Worm (Caenorhabditis elegans): ENCODE measurements around the gene dpy-28.

Gene dpy-28

DNA sequence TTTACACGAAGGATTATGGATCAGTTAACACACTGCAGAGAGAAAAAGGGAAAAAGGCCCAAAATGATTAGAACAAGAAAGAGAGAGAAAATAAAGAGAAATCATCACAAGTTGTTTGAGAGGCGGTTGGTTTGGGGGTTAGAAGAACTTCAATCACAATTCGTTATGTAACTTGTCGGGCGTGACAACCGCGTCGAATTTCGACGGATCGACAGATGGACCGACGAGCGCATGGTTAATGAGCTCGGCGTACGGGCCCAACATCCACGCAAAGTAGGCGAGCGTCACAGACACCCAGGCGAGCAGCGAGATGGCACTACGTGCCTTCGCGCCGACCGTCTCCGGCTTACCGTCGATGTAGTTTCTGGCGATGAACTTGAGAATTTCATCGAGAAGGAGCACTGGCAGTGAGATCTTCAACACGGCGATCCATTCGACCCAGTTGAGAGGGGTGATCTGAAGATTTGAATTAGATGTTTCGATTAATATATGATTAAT lies 49.9 kb downstream of the dpy-28 start:
- TF ChIP-seq ahr-1 (tag; optimal IDR thresholded peaks at IDR 0.05) (no peak), K09A11.1 (tag; optimal IDR thresholded peaks at IDR 0.05; ENCODE audit: insufficient read depth) (no peak), ceh-2 (tag; optimal IDR thresholded peaks at IDR 0.05) (no peak), unc-3 (GFP tag; conservative IDR thresholded peaks at IDR 0.05) (no peak), unc-3 (tag; optimal IDR thresholded peaks at IDR 0.05) (no peak), mec-3 (tag; optimal IDR thresholded peaks at IDR 0.05; ENCODE audit: borderline replicate concordance) (no peak), ama-1 (optimal IDR thresholded peaks at IDR 0.05) (no peak), ceh-30 (tag; optimal IDR thresholded peaks at IDR 0.05) (no peak), pat-9 (tag; optimal IDR thresholded peaks at IDR 0.05) (no peak), unc-86 (tag; optimal IDR thresholded peaks at IDR 0.05) (no peak), ceh-19 (GFP tag; optimal IDR thresholded peaks at IDR 0.05) (no peak), hlh-8 (tag; optimal IDR thresholded peaks at IDR 0.05) (no peak), unc-55 (GFP tag; optimal IDR thresholded peaks at IDR 0.05) (no peak)

DNA sequence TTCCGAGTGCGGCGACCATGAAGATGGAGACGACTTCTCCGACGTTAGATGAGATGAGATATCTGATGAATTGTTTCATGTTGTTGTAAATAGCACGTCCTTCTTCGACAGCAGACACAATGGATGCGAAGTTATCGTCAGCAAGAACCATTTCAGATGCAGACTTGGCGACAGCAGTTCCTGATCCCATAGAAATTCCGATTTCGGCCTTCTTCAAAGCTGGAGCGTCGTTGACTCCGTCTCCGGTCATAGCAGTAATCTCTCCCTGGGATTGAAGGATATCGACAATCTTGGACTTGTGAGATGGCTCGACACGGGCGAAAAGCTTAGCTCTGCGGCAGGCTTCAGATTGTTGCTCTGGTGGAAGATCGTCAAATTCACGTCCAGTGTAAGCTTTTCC lies 51.0 kb downstream of the dpy-28 start:
- TF ChIP-seq F13H6.1 (tag; optimal IDR thresholded peaks at IDR 0.05) (no peak), pag-3 (tag; optimal IDR thresholded peaks at IDR 0.05; ENCODE audit: borderline replicate concordance) (no peak), hlh-13 (GFP tag; optimal IDR thresholded peaks at IDR 0.05) (no peak), sox-2 (GFP tag; IDR thresholded peaks at IDR 0.05) (no peak), ceh-18 (tag; optimal IDR thresholded peaks at IDR 0.05) (no peak), hlh-30 (tag; optimal IDR thresholded peaks at IDR 0.05; ENCODE audit: insufficient read depth) (no peak), ahr-1 (tag; optimal IDR thresholded peaks at IDR 0.05) (no peak), ceh-6 (GFP tag; optimal IDR thresholded peaks at IDR 0.05) (no peak), pat-9 (tag; optimal IDR thresholded peaks at IDR 0.05) (no peak), ceh-48 (tag; optimal IDR thresholded peaks at IDR 0.05) (no peak), lin-11 (tag; optimal IDR thresholded peaks at IDR 0.05) (no peak)

- TF ChIP-seq ceh-6 (GFP tag; optimal IDR thresholded peaks at IDR 0.05) (no peak), dmd-4 (tag; optimal IDR thresholded peaks at IDR 0.05; ENCODE audit: borderline replicate concordance) (no peak), Y22D7AL.16 (tag; optimal IDR thresholded peaks at IDR 0.05) (no peak), ceh-30 (tag; optimal IDR thresholded peaks at IDR 0.05) (no peak)
These were observed 52.3 kb downstream of the dpy-28 start for ce11 chrIII:10815199-10815598.

ce11 chrIII:10816045-10816444 lies 53.1 kb downstream of the dpy-28 start:
- TF ChIP-seq unc-55 (GFP tag; optimal IDR thresholded peaks at IDR 0.05) (peak; percentile 2), rnt-1 (tag; optimal IDR thresholded peaks at IDR 0.05) (no peak), unc-86 (tag; optimal IDR thresholded peaks at IDR 0.05) (no peak), T23F11.4 (GFP tag; optimal IDR thresholded peaks at IDR 0.05) (no peak), dmd-4 (tag; optimal IDR thresholded peaks at IDR 0.05; ENCODE audit: borderline replicate concordance) (no peak), ceh-9 (tag; optimal IDR thresholded peaks at IDR 0.05) (no peak), K02D7.2 (tag; optimal IDR thresholded peaks at IDR 0.05) (no peak), tbx-2 (tag; optimal IDR thresholded peaks at IDR 0.05) (no peak), ceh-18 (tag; optimal IDR thresholded peaks at IDR 0.05) (peak; percentile 89), sox-2 (GFP tag; IDR thresholded peaks at IDR 0.05) (no peak)

DNA sequence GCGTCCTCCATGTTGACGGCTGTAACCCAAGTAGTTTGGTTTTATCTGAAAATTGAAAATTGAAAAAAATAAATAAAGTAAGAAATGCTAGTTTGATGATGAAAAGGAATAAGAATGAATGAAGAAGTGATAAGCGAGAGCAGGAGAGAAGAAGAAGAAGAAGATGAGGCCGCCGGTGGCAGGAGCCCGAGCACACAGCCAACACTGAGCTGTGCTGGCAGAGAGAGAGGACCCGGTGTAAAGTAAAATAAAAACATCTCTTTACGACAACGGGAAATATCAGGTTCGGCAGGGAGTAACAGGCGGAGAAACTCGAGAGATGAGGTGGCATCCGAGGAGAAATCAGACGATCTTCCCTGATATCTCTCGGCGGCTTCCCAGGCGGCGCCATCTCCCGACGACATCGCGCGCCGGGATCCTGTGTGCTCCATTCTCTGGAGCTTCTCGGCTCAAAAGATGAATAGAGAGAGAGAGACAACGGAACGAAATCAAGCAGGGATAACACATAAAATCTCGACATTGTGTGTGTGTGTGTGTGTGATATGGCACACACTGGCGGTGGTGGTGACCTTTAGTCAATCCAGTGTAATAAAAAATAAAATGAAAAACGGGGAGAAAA lies 54.0 kb downstream of the dpy-28 start, which contains the start of gene sca-1:
TSS of gene sca-1 (minus strand) at position 51 of the 619 bp plus-strand sequence.
- no peak for TF ChIP-seq fkh-6 (tag; optimal IDR thresholded peaks at IDR 0.05)
- peak; percentile 86 for TF ChIP-seq ceh-18 (tag; optimal IDR thresholded peaks at IDR 0.05)
- TF ChIP-seq ceh-34 (tag; optimal IDR thresholded peaks at IDR 0.05): peak; percentile 32
- peak; percentile 0 for TF ChIP-seq ztf-16 (tag; optimal IDR thresholded peaks at IDR 0.05)
- TF ChIP-seq ceh-31 (tag; optimal IDR thresholded peaks at IDR 0.05): no peak

Data from whole organism, late embryonic.